Fruit fly (Drosophila melanogaster) whole organism, larva: ENCODE results near the gene lqfR.

Experiments
- noc ChIP-seq: fragments of 200-800 bp; sonication (Bioruptor generic); optimal IDR thresholded peaks from 3 replicates; lab custom pipeline; 2019; ENCODE audit warnings: missing biosample characterization, mild to moderate bottlenecking, missing genetic modification characterization, moderate library complexity

lqfR gene

DNA sequence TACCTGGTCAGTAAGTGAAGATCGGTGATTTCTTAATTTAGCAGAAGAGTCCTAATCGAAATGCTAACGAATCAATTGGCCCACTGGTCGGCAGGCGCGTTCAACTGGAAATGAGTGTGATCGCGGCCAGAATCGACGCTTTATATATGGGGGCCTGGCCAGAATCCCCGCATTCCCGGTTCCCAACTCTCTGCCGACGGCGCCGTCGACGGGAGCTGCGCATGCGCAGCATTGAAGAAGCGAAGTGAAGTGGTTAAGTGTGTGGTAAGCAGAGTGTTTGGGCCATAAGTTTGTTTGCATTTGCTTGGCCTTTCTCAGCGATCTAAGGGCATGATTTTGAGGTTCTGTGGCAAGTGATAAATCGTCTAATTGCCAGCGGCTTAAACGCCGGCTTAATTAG lies 17.1 kb upstream of the lqfR start, which contains the start of gene CG13857:
Gene CG13857 (minus strand): TSS at position 101 of the 400 bp plus-strand sequence.
- no peak for TF ChIP-seq noc

DNA sequence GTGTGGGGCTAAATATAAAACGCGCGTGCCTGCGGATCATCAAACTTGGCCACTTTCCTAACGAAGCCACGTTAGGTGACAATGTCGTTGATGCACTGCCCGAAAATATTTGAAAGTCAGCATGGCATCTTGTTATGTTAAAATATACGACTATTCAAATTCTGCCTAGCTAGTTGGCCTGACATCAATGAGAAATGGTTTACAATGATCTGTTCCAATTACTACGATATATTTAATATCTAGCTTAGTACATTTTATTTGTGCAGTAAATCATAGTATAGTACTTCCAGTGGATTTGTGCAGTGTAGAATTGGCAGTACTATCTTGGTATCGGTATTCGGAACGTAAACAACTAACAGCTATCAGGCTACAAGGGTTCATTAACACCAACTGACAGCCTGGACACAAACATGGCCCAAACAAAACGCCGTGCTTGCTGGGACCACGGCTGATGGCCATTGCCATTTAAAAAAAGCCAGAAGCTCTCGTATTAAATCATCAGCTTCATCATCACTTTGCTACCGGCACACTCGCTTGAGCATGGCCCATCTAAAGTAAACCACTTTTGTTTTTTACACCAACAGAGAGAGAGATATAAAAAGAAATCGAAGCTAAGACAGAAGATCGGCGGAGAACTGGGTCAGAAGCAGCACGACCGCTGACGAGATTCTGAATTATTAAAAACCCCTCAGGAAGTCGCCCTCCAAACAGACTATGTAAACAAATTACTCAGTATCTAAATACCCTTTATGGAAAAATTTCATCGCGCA lies 15.5 kb upstream of the lqfR start:
- no peak for TF ChIP-seq noc

dm6 chr3R:22396238-22396772 lies 14.8 kb upstream of the lqfR start:
- peak; percentile 3 for TF ChIP-seq noc

dm6 chr3R:22397068-22397700 lies 13.9 kb upstream of the lqfR start:
- no peak for TF ChIP-seq noc

- TF ChIP-seq noc: no peak
These were observed 10.9 kb upstream of the lqfR start for dm6 chr3R:22400246-22400645.

DNA sequence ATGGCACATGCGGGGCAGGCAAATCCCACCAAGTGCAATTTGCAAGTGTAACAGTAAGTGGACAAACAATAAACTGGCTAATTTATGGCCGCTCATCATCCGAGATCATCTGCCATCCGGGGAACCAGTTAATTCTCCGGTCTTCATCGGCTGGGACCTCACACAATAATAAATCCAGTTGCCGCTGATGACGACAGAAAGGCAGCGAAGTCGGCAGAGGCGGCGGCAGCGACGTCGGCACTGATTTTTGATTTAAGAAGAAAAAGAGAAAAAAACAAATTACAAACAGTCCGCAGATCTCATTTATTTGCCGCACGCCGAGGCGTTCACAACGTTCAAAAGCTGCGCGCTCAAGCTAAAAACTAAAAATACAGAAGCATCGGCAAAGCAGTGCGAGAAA lies 8.7 kb upstream of the lqfR start, which contains the start of gene CG13856:
Gene CG13856 (plus strand): TSS at position 301 of the 400 bp plus-strand sequence.
- no peak for TF ChIP-seq noc

dm6 chr3R:22405639-22406038 lies 5.5 kb upstream of the lqfR start, which contains the start of gene CG13855:
Gene CG13855, plus strand, starts transcription at chr3R:22405939.
- no peak for TF ChIP-seq noc

DNA sequence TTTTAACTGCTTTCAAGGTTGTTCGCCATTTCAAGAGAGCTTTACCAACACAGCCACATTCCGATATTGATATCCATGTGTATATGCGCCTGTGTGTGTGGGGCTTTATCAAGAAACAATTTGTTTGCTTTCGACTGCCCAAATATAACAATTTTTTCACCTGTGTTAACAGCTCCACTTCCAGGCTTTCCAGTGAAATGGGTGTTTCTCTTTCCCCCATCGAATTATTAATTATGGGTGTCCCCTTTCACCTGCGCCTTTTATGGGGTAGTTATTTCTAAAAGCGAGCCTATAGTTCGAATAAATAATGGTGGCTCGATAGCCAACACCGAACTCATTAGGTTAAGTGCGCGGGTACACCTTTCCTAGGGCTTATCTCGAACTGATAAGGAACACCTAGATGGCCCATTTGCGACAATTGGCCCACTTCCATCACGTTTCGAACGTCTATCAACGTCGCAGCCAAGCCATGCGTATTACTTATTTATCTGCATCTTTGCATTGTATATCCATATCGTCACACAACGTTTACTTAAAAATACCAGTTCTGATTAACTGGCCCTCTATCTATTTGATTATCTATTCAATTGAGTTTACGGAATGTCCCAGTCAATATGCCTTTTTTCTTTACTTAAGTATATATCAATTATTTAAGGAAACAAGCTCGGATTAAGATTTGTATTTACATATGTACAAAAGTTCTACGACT lies 932 bp downstream of the lqfR start:
- peak; percentile 30 for TF ChIP-seq noc

DNA sequence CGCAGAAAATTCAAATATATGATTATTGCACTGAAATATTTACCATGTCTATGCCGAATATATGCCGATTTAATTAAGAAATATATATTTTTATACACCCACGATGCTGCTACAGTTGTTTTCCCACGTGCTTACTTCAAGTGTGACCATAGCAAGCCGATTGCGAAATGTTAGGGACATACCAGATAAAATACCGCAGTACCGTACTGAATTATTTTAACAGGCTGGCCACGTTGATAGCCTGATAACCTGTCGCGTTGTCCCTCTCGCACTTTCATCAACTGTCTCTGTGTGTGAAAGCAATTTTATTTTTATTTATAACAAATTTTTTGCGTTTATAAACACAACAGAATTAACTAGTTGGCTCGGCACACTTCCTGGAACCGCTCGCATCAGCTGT lies 9.8 kb downstream of the lqfR start, which contains the start of the genes Nop56 and mats:
Gene Nop56 (minus strand): TSS at position 158 of the 400 bp plus-strand sequence.
Gene mats (plus strand): TSS at position 251 of the 400 bp plus-strand sequence.
- peak; percentile 9 for TF ChIP-seq noc

dm6 chr3R:22421618-22422017 lies 10.5 kb downstream of the lqfR start:
- TF ChIP-seq noc: peak; percentile 78

DNA sequence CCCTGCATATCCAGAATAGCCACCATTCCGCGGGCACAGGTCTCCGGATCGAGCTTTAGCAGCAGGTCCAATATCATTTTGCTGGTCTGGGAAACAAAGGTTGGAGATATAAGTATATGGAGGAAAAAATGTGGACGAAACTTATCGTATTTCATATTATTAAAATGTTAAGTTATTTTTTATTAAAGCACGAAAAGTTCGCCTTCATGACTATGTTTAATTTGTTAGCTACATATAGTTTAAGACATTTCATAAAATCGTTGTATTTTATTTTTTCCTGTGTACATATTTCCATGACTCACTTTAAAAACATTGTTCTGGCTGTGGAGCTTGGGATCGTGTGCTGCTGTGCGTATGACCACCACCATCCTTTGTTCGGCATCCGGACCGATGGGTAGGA lies 12.9 kb downstream of the lqfR start:
- no peak for TF ChIP-seq noc

DNA sequence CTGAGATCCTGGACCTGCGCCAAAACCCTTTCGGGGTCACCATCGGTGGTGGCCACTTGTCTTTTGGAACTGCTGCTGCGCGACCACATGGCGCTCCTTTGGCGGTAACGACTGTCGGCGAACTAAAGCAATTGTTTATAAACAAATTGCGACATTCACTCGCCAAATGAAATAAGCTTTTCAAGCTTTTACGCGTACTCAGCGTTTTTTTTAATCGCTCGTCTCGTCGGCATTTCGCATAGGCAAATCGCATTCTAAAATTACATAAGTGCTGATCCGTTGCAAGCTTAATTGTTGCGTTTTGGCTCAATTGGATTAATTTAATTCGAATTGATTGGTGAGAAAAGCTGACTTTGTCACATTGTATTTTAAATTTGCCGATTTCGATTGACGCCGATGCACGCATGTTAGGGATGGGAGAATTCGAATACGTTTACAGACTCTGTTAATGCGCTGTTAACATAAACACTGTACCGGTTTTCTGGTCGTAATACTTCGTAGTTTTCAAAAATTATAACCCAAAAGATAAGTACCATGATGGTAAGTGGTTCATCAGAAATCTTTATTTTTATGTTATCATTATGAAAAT lies 13.6 kb downstream of the lqfR start, which contains the start of gene pinta:
Gene pinta (minus strand): TSS at position 328 of the 589 bp plus-strand sequence.
- no peak for TF ChIP-seq noc

DNA sequence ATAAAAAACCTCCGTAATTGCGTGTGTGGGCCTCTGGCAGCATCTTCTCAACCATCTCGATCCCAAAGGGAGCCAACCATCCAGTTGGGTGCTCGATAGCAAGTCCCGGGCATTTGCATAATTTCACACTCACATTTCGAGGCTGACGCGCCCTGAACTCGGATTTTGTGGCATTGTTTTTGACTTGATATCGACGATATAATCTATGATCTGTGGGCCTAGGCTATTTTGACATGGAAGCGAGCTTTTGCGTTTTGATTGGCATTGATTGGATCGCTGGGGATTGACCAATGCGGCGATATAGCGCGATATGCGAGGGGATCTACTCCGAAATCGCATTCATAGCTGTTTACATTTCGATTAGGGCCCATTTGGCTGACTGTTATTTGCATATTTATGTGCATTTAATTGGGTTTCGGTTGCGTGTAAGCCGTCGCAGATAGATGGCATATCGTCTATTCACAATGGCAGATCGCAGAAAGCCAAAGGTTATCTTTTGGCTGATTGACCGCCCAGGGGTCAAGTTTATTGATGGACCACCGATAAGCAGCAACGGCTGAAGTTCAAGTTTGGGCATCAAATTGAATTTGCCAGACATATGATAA lies 21.2 kb downstream of the lqfR start:
- no peak for TF ChIP-seq noc

DNA sequence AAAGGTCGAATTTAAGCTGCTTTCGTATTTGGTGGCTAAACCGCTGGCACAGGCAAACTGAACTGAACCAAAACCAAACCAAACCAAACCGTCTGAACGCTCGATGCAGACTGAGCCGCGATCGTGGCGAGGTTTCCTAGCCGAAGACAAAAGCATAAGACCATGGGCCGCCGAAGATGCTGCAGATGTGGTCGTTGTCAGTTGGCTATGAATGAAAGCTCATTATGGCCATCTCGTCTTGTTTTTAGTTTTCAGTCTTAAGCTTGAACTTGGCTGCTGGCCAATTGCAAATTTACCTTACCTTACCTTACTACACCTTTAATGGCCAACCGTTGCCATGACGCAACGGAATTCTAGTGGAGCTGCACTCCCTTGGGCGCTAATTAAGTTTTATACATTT lies 24.9 kb downstream of the lqfR start, which contains the start of gene CG13847:
Gene CG13847 (minus strand): TSS at position 101 of the 400 bp plus-strand sequence.
- TF ChIP-seq noc: no peak

- TF ChIP-seq noc: no peak
These were observed 27.2 kb downstream of the lqfR start for dm6 chr3R:22438301-22438700.

- no peak for TF ChIP-seq noc
These were observed 35.4 kb downstream of the lqfR start, which contains the start of gene CG12499 for dm6 chr3R:22446493-22446892. Gene CG12499, minus strand, starts transcription at chr3R:22446587.
